Fruit fly (Drosophila melanogaster) whole organism, pupa: ENCODE results near the gene Oatp30B.

Source experiments
- CG17806 ChIP-seq: fragments of 200-800 bp; sonication (Bioruptor generic); optimal IDR thresholded peaks from 2 replicates; lab custom pipeline; 2018; ENCODE audit warnings: missing biosample characterization, mild to moderate bottlenecking, missing genetic modification characterization, moderate library complexity
- CG8159 ChIP-seq: fragments of 200-800 bp; sonication (Bioruptor generic); optimal IDR thresholded peaks from 3 replicates; lab custom pipeline; 2018; ENCODE audit warnings: missing biosample characterization, mild to moderate bottlenecking, missing genetic modification characterization, moderate library complexity
- D1 ChIP-seq: fragments of 200-800 bp; sonication (Bioruptor generic); optimal IDR thresholded peaks from 2 replicates; lab custom pipeline; 2018; ENCODE audit warnings: missing biosample characterization, mild to moderate bottlenecking, missing genetic modification characterization, moderate library complexity
- Ets98B ChIP-seq: fragments of 200-800 bp; sonication (Bioruptor generic); IDR thresholded peaks from 2 replicates; pipeline ENCODE4 v1.3.6; 2022; ENCODE audit warnings: missing biosample characterization, missing genetic modification characterization
- Pif1A ChIP-seq: fragments of 200-800 bp; sonication (Bioruptor generic); optimal IDR thresholded peaks from 3 replicates; lab custom pipeline; 2016; ENCODE audit warnings: missing biosample characterization, missing genetic modification characterization
- Pif1B ChIP-seq: fragments of 200-800 bp; sonication (Bioruptor generic); optimal IDR thresholded peaks from 3 replicates; lab custom pipeline; 2016; ENCODE audit warnings: missing biosample characterization, missing genetic modification characterization
- fd96Ca ChIP-seq: fragments of 200-800 bp; sonication (Bioruptor generic); IDR thresholded peaks from 3 replicates; pipeline ENCODE4 v1.3.6; 2022; ENCODE audit warnings: missing biosample characterization, missing genetic modification characterization
- rn ChIP-seq: fragments of 200-800 bp; sonication (Bioruptor generic); IDR thresholded peaks from 2 replicates; pipeline ENCODE4 v1.3.6; 2022; ENCODE audit warnings: missing biosample characterization, missing genetic modification characterization

DNA sequence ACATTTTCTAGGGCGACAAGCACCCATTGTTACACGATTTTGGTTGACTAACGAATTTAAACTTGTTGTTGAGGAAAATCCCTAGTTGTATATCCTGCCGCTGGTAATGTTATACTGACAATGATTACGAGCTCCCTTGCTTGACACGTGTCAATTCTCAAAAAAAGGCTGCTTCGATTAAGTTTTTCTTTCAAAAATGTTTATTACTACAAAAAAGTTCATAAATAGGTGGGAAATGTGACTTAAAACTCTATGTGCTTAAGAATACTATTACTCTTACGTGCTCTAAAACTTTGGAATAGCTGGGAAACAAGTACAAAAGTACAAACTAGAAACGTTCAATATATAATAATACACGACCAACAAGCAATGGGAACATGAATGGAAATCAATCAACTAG is 58.5 kb downstream of the Oatp30B start, which contains the start of gene CG31709:
- TF ChIP-seq rn (GFP tag; lab: Robert Waterston, UW) = no peak
- no peak for TF ChIP-seq D1 (tag; lab: Kevin White, UChicago)
- no peak for TF ChIP-seq fd96Ca (GFP tag; lab: Robert Waterston, UW)
- no peak for TF ChIP-seq Pif1A
- no peak for TF ChIP-seq Ets98B
- no peak for TF ChIP-seq Pif1B (GFP tag; lab: Kevin White, UChicago)
- no peak for TF ChIP-seq CG8159 (tag; lab: Kevin White, UChicago)
- no peak for TF ChIP-seq CG17806 (tag; lab: Kevin White, UChicago)
